Fruit fly (Drosophila melanogaster) whole organism, embryonic: ENCODE data around the gene CG33269.

Source experiments
- B-H2 ChIP-seq: fragments of 200-800 bp; sonication (Bioruptor generic); optimal IDR thresholded peaks from 2 replicates; lab custom pipeline; 2018; ENCODE audit warnings: missing biosample characterization, mild to moderate bottlenecking, missing genetic modification characterization
- BtbVII ChIP-seq: fragments of 200-800 bp; sonication (Bioruptor generic); optimal IDR thresholded peaks from 3 replicates; lab custom pipeline; 2017; ENCODE audit warnings: missing biosample characterization, mild to moderate bottlenecking, missing genetic modification characterization
- CG1024 ChIP-seq: fragments of 200-800 bp; sonication (Bioruptor generic); IDR thresholded peaks from 2 replicates; pipeline ENCODE4 v1.3.6; 2022; ENCODE audit warnings: missing biosample characterization, missing genetic modification characterization
- CG11723 ChIP-seq: fragments of 200-800 bp; sonication (Bioruptor generic); optimal IDR thresholded peaks from 2 replicates; lab custom pipeline; 2017; ENCODE audit warnings: missing biosample characterization, mild to moderate bottlenecking, missing genetic modification characterization
- CG12236 ChIP-seq: fragments of 200-800 bp; sonication (Bioruptor generic); optimal IDR thresholded peaks from 2 replicates; lab custom pipeline; 2016; ENCODE audit warnings: missing biosample characterization, missing genetic modification characterization
- CG12299 ChIP-seq: fragments of 200-800 bp; sonication (Bioruptor generic); optimal IDR thresholded peaks from 2 replicates; lab custom pipeline; 2018; ENCODE audit warnings: missing biosample characterization, mild to moderate bottlenecking, missing genetic modification characterization
- CG12659 ChIP-seq: fragments of 200-800 bp; sonication (Bioruptor generic); optimal IDR thresholded peaks from 3 replicates; lab custom pipeline; 2017; ENCODE audit warnings: mild to moderate bottlenecking, missing biosample characterization, missing genetic modification reagents, missing genetic modification characterization
- CG12744 ChIP-seq: fragments of 200-800 bp; sonication (Bioruptor generic); optimal IDR thresholded peaks from 2 replicates; lab custom pipeline; 2016; ENCODE audit warnings: missing biosample characterization, missing genetic modification characterization
- CG13287 ChIP-seq: fragments of 200-800 bp; sonication (Bioruptor generic); IDR thresholded peaks from 2 replicates; pipeline ENCODE4 v1.3.6; 2022; ENCODE audit warnings: missing biosample characterization, missing genetic modification characterization; ENCODE audit not compliant: partially characterized antibody
- CG15073 ChIP-seq: fragments of 200-800 bp; sonication (Bioruptor generic); optimal IDR thresholded peaks from 2 replicates; lab custom pipeline; 2016; ENCODE audit warnings: missing biosample characterization, missing genetic modification characterization
- CG1792 ChIP-seq: fragments of 200-800 bp; sonication (Bioruptor generic); optimal IDR thresholded peaks from 2 replicates; lab custom pipeline; 2016; ENCODE audit warnings: missing biosample characterization, missing genetic modification characterization
- CG18764 ChIP-seq: fragments of 200-800 bp; sonication (Bioruptor generic); optimal IDR thresholded peaks from 3 replicates; lab custom pipeline; 2016; ENCODE audit warnings: missing biosample characterization, missing genetic modification characterization
- CG2116 ChIP-seq: fragments of 200-800 bp; sonication (Bioruptor generic); optimal IDR thresholded peaks from 3 replicates; lab custom pipeline; 2018; ENCODE audit warnings: missing biosample characterization, mild to moderate bottlenecking, missing genetic modification characterization
- CG30403 ChIP-seq: fragments of 200-800 bp; sonication (Bioruptor generic); optimal IDR thresholded peaks from 3 replicates; lab custom pipeline; 2016; ENCODE audit warnings: missing biosample characterization, missing genetic modification characterization
- CG34224 ChIP-seq: fragments of 200-800 bp; sonication (Bioruptor generic); IDR thresholded peaks from 3 replicates; pipeline ENCODE4 v1.3.6; 2022; ENCODE audit warnings: missing biosample characterization, missing genetic modification characterization; ENCODE audit not compliant: partially characterized antibody
- CG34376 ChIP-seq: fragments of 200-800 bp; sonication (Bioruptor generic); optimal IDR thresholded peaks from 2 replicates; lab custom pipeline; 2018; ENCODE audit warnings: missing biosample characterization, mild to moderate bottlenecking, missing genetic modification characterization
- CG4854 ChIP-seq: fragments of 200-800 bp; sonication (Bioruptor generic); optimal IDR thresholded peaks from 2 replicates; lab custom pipeline; 2016; ENCODE audit warnings: missing biosample characterization, missing genetic modification characterization, inconsistent platforms
- CG5180 ChIP-seq: fragments of 200-800 bp; sonication (Bioruptor generic); optimal IDR thresholded peaks from 3 replicates; lab custom pipeline; 2017; ENCODE audit warnings: missing biosample characterization, missing genetic modification characterization, mild to moderate bottlenecking, moderate library complexity, missing genetic modification reagents
- CG6654 ChIP-seq: fragments of 200-800 bp; sonication (Bioruptor generic); optimal IDR thresholded peaks from 2 replicates; lab custom pipeline; 2017; ENCODE audit warnings: missing biosample characterization, mild to moderate bottlenecking, missing genetic modification characterization
- CG7963 ChIP-seq: fragments of 200-800 bp; sonication (Bioruptor generic); IDR thresholded peaks from 3 replicates; pipeline ENCODE4 v1.3.6; 2022; ENCODE audit warnings: missing biosample characterization, missing genetic modification characterization; ENCODE audit not compliant: partially characterized antibody
- CG8478 ChIP-seq: fragments of >200 bp; optimal IDR thresholded peaks from 2 replicates; lab custom pipeline; 2018
- CG8765 ChIP-seq: fragments of 200-800 bp; sonication (Bioruptor generic); IDR thresholded peaks from 2 replicates; pipeline ENCODE4 v1.3.6; 2022; ENCODE audit warnings: missing biosample characterization, missing genetic modification characterization
- CG9797 ChIP-seq: fragments of 200-800 bp; sonication (Bioruptor generic); optimal IDR thresholded peaks from 3 replicates; lab custom pipeline; 2018; ENCODE audit warnings: missing biosample characterization, mild to moderate bottlenecking, missing genetic modification characterization
- CG9932 ChIP-seq: fragments of 200-800 bp; sonication (Bioruptor generic); IDR thresholded peaks from 2 replicates; pipeline ENCODE4 v1.3.6; 2022; ENCODE audit warnings: missing biosample characterization, missing genetic modification characterization
- Fer1 ChIP-seq: fragments of 200-800 bp; sonication (Bioruptor generic); optimal IDR thresholded peaks from 2 replicates; lab custom pipeline; 2017; ENCODE audit warnings: missing biosample characterization, mild to moderate bottlenecking, missing genetic modification characterization
- HmgZ ChIP-seq: fragments of 200-800 bp; sonication (Bioruptor generic); optimal IDR thresholded peaks from 2 replicates; lab custom pipeline; 2018; ENCODE audit warnings: missing biosample characterization, mild to moderate bottlenecking, missing genetic modification characterization
- Hmr ChIP-seq: fragments of 200-800 bp; sonication (Bioruptor generic); optimal IDR thresholded peaks from 3 replicates; lab custom pipeline; 2017; ENCODE audit warnings: mild to moderate bottlenecking, missing biosample characterization, missing genetic modification reagents, missing genetic modification characterization
- Sox102F ChIP-seq: fragments of 200-800 bp; sonication (Bioruptor generic); optimal IDR thresholded peaks from 2 replicates; lab custom pipeline; 2018; ENCODE audit warnings: missing biosample characterization, mild to moderate bottlenecking, missing genetic modification characterization, moderate library complexity
- Ssrp ChIP-seq: fragments of 200-800 bp; sonication (Bioruptor generic); optimal IDR thresholded peaks from 2 replicates; lab custom pipeline; 2018; ENCODE audit warnings: missing biosample characterization, mild to moderate bottlenecking, missing genetic modification characterization, moderate library complexity
- bigmax ChIP-seq: fragments of 200-800 bp; sonication (Bioruptor generic); optimal IDR thresholded peaks from 2 replicates; lab custom pipeline; 2018; ENCODE audit warnings: missing biosample characterization, mild to moderate bottlenecking, missing genetic modification characterization
- cato ChIP-seq: fragments of 200-800 bp; sonication (Bioruptor generic); optimal IDR thresholded peaks from 2 replicates; lab custom pipeline; 2016; ENCODE audit warnings: missing biosample characterization, missing genetic modification characterization, borderline replicate concordance
- cwo ChIP-seq: fragments of 200-800 bp; sonication (Bioruptor generic); optimal IDR thresholded peaks from 3 replicates; lab custom pipeline; 2017; ENCODE audit warnings: missing biosample characterization, missing genetic modification characterization, mild to moderate bottlenecking, moderate library complexity, missing genetic modification reagents
- da ChIP-seq: fragments of 200-800 bp; sonication (Bioruptor generic); optimal IDR thresholded peaks from 2 replicates; lab custom pipeline; 2016; ENCODE audit warnings: missing biosample characterization, missing genetic modification characterization
- disco-r ChIP-seq: fragments of 200-800 bp; sonication (Bioruptor generic); optimal IDR thresholded peaks from 2 replicates; lab custom pipeline; 2016; ENCODE audit warnings: missing biosample characterization, missing genetic modification characterization
- dysf ChIP-seq: fragments of 200-800 bp; sonication (Bioruptor generic); IDR thresholded peaks from 3 replicates; pipeline ENCODE4 v1.3.6; 2022; ENCODE audit warnings: missing biosample characterization, missing genetic modification characterization
- ems ChIP-seq: fragments of 200-800 bp; sonication (Bioruptor generic); optimal IDR thresholded peaks from 3 replicates; lab custom pipeline; 2016; ENCODE audit warnings: missing biosample characterization, missing genetic modification characterization
- ewg ChIP-seq: fragments of 200-800 bp; sonication (Bioruptor generic); optimal IDR thresholded peaks from 3 replicates; lab custom pipeline; 2017; ENCODE audit warnings: mild to moderate bottlenecking, missing biosample characterization, missing genetic modification reagents, missing genetic modification characterization
- nom ChIP-seq: fragments of 200-800 bp; sonication (Bioruptor generic); optimal IDR thresholded peaks from 2 replicates; lab custom pipeline; 2017; ENCODE audit warnings: missing biosample characterization, missing genetic modification characterization, mild to moderate bottlenecking, moderate library complexity, missing genetic modification reagents
- odd ChIP-seq: fragments of 200-800 bp; sonication (Bioruptor generic); optimal IDR thresholded peaks from 2 replicates; lab custom pipeline; 2017; ENCODE audit warnings: missing biosample characterization, mild to moderate bottlenecking, missing genetic modification characterization
- pfk ChIP-seq: fragments of 200-800 bp; sonication (Bioruptor generic); optimal IDR thresholded peaks from 2 replicates; lab custom pipeline; 2018; ENCODE audit warnings: missing biosample characterization, mild to moderate bottlenecking, missing genetic modification characterization, moderate library complexity
- prd ChIP-seq, 3 experiments: fragments of >200 bp in 2 of 3; fragments of 200-800 bp in 1 of 3; sonication (Bioruptor generic) in 1 of 3; optimal IDR thresholded peaks in 2 of 3; IDR thresholded peaks in 1 of 3; 2 replicates in 2 of 3; 3 replicates in 1 of 3; pipeline versions ENCODE4 v1.3.6 to Lab custom; 2017 to 2022; ENCODE audit warnings: missing biosample characterization in 1 of 3, missing genetic modification characterization in 1 of 3
- repo ChIP-seq: fragments of 200-800 bp; sonication (Bioruptor generic); optimal IDR thresholded peaks from 2 replicates; lab custom pipeline; 2016; ENCODE audit warnings: missing biosample characterization, missing genetic modification characterization
- salm ChIP-seq: fragments of 200-800 bp; sonication (Bioruptor generic); optimal IDR thresholded peaks from 2 replicates; lab custom pipeline; 2018; ENCODE audit warnings: missing biosample characterization, mild to moderate bottlenecking, missing genetic modification characterization
- slbo ChIP-seq: fragments of 200-800 bp; sonication (Bioruptor generic); IDR thresholded peaks from 2 replicates; pipeline ENCODE4 v1.3.6; 2022; ENCODE audit warnings: missing biosample characterization, missing genetic modification characterization
- trh ChIP-seq: fragments of 200-800 bp; sonication (Bioruptor generic); optimal IDR thresholded peaks from 2 replicates; lab custom pipeline; 2016; ENCODE audit warnings: missing biosample characterization, missing genetic modification characterization
- tx ChIP-seq: fragments of 200-800 bp; sonication (Bioruptor generic); optimal IDR thresholded peaks from 2 replicates; lab custom pipeline; 2016; ENCODE audit warnings: missing biosample characterization, missing genetic modification characterization
- zfh1 ChIP-seq: fragments of 200-800 bp; sonication (Bioruptor generic); IDR thresholded peaks from 3 replicates; pipeline ENCODE4 v1.3.6; 2022; ENCODE audit warnings: missing biosample characterization, missing genetic modification characterization

CG33269 gene

DNA sequence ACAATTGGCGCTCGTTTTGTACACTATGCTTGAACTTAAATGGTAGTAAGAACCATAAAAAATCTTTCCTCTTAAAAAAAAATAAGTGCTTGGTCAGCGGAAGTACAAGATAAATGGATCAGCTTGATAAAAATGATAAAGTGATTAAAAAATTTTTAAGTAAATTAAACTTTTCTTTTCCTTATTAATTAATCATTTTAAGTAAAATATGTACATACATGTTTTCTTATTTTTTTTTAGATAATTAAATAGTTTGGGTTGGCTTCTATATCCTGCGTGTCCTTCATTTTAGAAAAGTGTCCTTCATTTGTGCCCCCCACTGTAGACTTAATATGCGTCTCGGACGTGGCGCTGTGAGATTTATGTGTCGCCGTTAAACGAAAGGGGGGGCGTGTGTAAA lies 25.4 kb downstream of the CG33269 start (continued):
- TF ChIP-seq CG11723 (GFP tag; lab: Kevin White, UChicago) (no peak), CG18764 (GFP tag; lab: Kevin White, UChicago) (no peak), CG8765 (GFP tag; lab: Robert Waterston, UW) (no peak), CG13287 (GFP tag; lab: Robert Waterston, UW) (no peak), cato (GFP tag; lab: Kevin White, UChicago) (no peak), CG1024 (GFP tag; lab: Robert Waterston, UW) (no peak), zfh1 (GFP tag; lab: Robert Waterston, UW) (no peak), cwo (GFP tag; lab: Kevin White, UChicago) (peak; percentile 27), CG34224 (GFP tag; lab: Robert Waterston, UW) (no peak), slbo (GFP tag; lab: Robert Waterston, UW) (peak; percentile 53; the same call in 1 of the 2 replicates), da (GFP tag; lab: Kevin White, UChicago) (no peak), CG9932 (GFP tag; lab: Robert Waterston, UW) (peak; percentile 31; the same call in 1 of the 2 replicates), odd (GFP tag; lab: Kevin White, UChicago) (no peak), repo (GFP tag; lab: Kevin White, UChicago) (no peak), ems (GFP tag; lab: Kevin White, UChicago) (no peak), CG12659 (GFP tag; lab: Kevin White, UChicago) (peak; percentile 25), Sox102F (GFP tag; lab: Kevin White, UChicago) (peak; percentile 30), CG30403 (peak; percentile 36), CG9797 (GFP tag; lab: Kevin White, UChicago) (no peak), tx (GFP tag; lab: Kevin White, UChicago) (no peak)

dm6 chr3L:11555662-11556460 lies 26.1 kb downstream of the CG33269 start:
- TF ChIP-seq B-H2 (GFP tag; lab: Kevin White, UChicago) (peak; percentile 27), CG8478 (lab: Kevin White, UChicago) (no peak), CG1792 (peak; percentile 35), ewg (GFP tag; lab: Kevin White, UChicago) (peak; percentile 62), CG15073 (GFP tag; lab: Kevin White, UChicago) (no peak), CG34376 (GFP tag; lab: Kevin White, UChicago) (peak; percentile 34), CG7963 (GFP tag; lab: Robert Waterston, UW) (0 out of 3 replicates have a peak, but pooled peaks have one; percentile 7), nom (GFP tag; lab: Kevin White, UChicago) (peak; percentile 58), HmgZ (peak; percentile 65), prd (optimal IDR thresholded peaks at IDR 0.05; lab: Kevin White, UChicago) (no peak), prd (GFP tag; IDR thresholded peaks at IDR 0.05; lab: Robert Waterston, UW) (peak; percentile 70; the same call in 2 of the 3 replicates), pfk (no peak), BtbVII (peak; percentile 10), CG12744 (GFP tag; lab: Kevin White, UChicago) (peak; percentile 20), CG12236 (GFP tag; lab: Kevin White, UChicago) (peak; percentile 26), CG11723 (GFP tag; lab: Kevin White, UChicago) (peak; percentile 10), trh (GFP tag; lab: Kevin White, UChicago) (peak; percentile 46), CG6654 (no peak), CG12299 (tag; lab: Kevin White, UChicago) (peak; percentile 45), salm (tag; lab: Kevin White, UChicago) (peak; percentile 44), Hmr (GFP tag; lab: Kevin White, UChicago) (peak; percentile 72), Fer1 (GFP tag; lab: Kevin White, UChicago) (peak; percentile 41), bigmax (GFP tag; lab: Kevin White, UChicago) (no peak), CG4854 (peak; percentile 32), disco-r (GFP tag; lab: Kevin White, UChicago) (peak; percentile 41), CG2116 (peak; percentile 35), CG5180 (GFP tag; lab: Kevin White, UChicago) (peak; percentile 48), dysf (peak; percentile 68), Ssrp (peak; percentile 75)
